Fruit fly (Drosophila melanogaster) whole organism, embryonic: Measurements from ENCODE around the gene Oct-TyrR.

ENCODE experiments used
- Atf3 ChIP-seq: fragments of 200-800 bp; sonication (Bioruptor generic); optimal IDR thresholded peaks from 3 replicates; lab custom pipeline; 2016; ENCODE audit warnings: missing biosample characterization, missing genetic modification characterization
- CG10147 ChIP-seq: fragments of 200-800 bp; sonication (Bioruptor generic); optimal IDR thresholded peaks from 2 replicates; lab custom pipeline; 2019; ENCODE audit warnings: missing biosample characterization, mild to moderate bottlenecking, missing genetic modification characterization, moderate library complexity
- CG10321 ChIP-seq: fragments of 200-800 bp; sonication (Bioruptor generic); IDR thresholded peaks from 2 replicates; pipeline ENCODE4 v1.3.6; 2022; ENCODE audit warnings: missing biosample characterization, missing genetic modification characterization
- CG14441 ChIP-seq: fragments of 200-800 bp; sonication (Bioruptor generic); IDR thresholded peaks from 2 replicates; pipeline ENCODE4 v1.3.6; 2022; ENCODE audit warnings: missing biosample characterization, missing genetic modification characterization
- CG16813 ChIP-seq: fragments of 200-800 bp; sonication (Bioruptor generic); IDR thresholded peaks from 3 replicates; pipeline ENCODE4 v1.3.6; 2022; ENCODE audit warnings: missing biosample characterization, missing genetic modification characterization; ENCODE audit not compliant: partially characterized antibody
- CG16815 ChIP-seq: fragments of 200-800 bp; sonication (Bioruptor generic); optimal IDR thresholded peaks from 3 replicates; lab custom pipeline; 2017; ENCODE audit warnings: missing biosample characterization, mild to moderate bottlenecking, missing genetic modification characterization
- CG2199 ChIP-seq: fragments of 200-800 bp; sonication (Bioruptor generic); IDR thresholded peaks from 3 replicates; pipeline ENCODE4 v1.3.6; 2022; ENCODE audit warnings: missing biosample characterization, missing genetic modification characterization
- CG3163 ChIP-seq: fragments of 200-800 bp; sonication (Bioruptor generic); optimal IDR thresholded peaks from 3 replicates; lab custom pipeline; 2016; ENCODE audit warnings: missing biosample characterization, missing genetic modification characterization
- CG6791 ChIP-seq: fragments of 200-800 bp; sonication (Bioruptor generic); IDR thresholded peaks from 3 replicates; pipeline ENCODE4 v1.3.6; 2022; ENCODE audit warnings: missing biosample characterization, missing genetic modification characterization; ENCODE audit not compliant: partially characterized antibody
- CG6854 ChIP-seq: fragments of 200-800 bp; sonication (Bioruptor generic); optimal IDR thresholded peaks from 3 replicates; lab custom pipeline; 2017; ENCODE audit warnings: missing biosample characterization, mild to moderate bottlenecking, missing genetic modification characterization
- CG9797 ChIP-seq: fragments of 200-800 bp; sonication (Bioruptor generic); optimal IDR thresholded peaks from 3 replicates; lab custom pipeline; 2018; ENCODE audit warnings: missing biosample characterization, mild to moderate bottlenecking, missing genetic modification characterization
- D19A ChIP-seq: fragments of 200-800 bp; optimal IDR thresholded peaks from 3 replicates; lab custom pipeline; 2019; ENCODE audit warnings: missing biosample characterization, mild to moderate bottlenecking, missing genetic modification characterization, moderate library complexity
- Deaf1 ChIP-seq: fragments of 200-800 bp; optimal IDR thresholded peaks from 3 replicates; lab custom pipeline; 2019; ENCODE audit warnings: missing biosample characterization, mild to moderate bottlenecking, missing genetic modification characterization, moderate library complexity
- Eip74EF ChIP-seq, 2 experiments: fragments of 200-800 bp in 1 of 2; fragments of >200 bp in 1 of 2; sonication (Bioruptor generic) in 1 of 2; optimal IDR thresholded peaks; 2 replicates each; lab custom pipeline; 2017 to 2019; ENCODE audit warnings: missing biosample characterization in 2 of 2, missing genetic modification characterization in 2 of 2, mild to moderate bottlenecking in 1 of 2, moderate library complexity in 1 of 2
- Gug ChIP-seq: fragments of 200-800 bp; sonication (Bioruptor generic); IDR thresholded peaks from 4 replicates; pipeline ENCODE4 v1.3.6; 2022; ENCODE audit warnings: missing biosample characterization, missing genetic modification characterization
- HLH54F ChIP-seq: fragments of 200-800 bp; sonication (Bioruptor generic); optimal IDR thresholded peaks from 3 replicates; lab custom pipeline; 2016; ENCODE audit warnings: missing biosample characterization, missing genetic modification characterization
- Jarid2 ChIP-seq: fragments of 200-800 bp; sonication (Bioruptor generic); optimal IDR thresholded peaks from 3 replicates; lab custom pipeline; 2017; ENCODE audit warnings: mild to moderate bottlenecking, missing biosample characterization, missing genetic modification reagents, missing genetic modification characterization
- Lim3 ChIP-seq: fragments of 200-800 bp; sonication (Bioruptor generic); IDR thresholded peaks from 2 replicates; pipeline ENCODE4 v1.3.6; 2022; ENCODE audit warnings: missing biosample characterization, missing genetic modification characterization
- Opbp ChIP-seq: fragments of 200-800 bp; sonication (Bioruptor generic); IDR thresholded peaks from 3 replicates; pipeline ENCODE4 v1.3.6; 2022; ENCODE audit warnings: missing biosample characterization, missing genetic modification characterization; ENCODE audit not compliant: partially characterized antibody
- Trl ChIP-seq, 3 experiments: fragments of >200 bp in 2 of 3; fragments of 200-800 bp in 1 of 3; sonication (Bioruptor generic) in 1 of 3; optimal IDR thresholded peaks; 2 replicates in 1 of 3; 3 replicates in 2 of 3; lab custom pipeline; 2016 to 2017; ENCODE audit warnings: missing biosample characterization in 1 of 3, missing genetic modification characterization in 1 of 3
- Xbp1 ChIP-seq: fragments of 200-800 bp; sonication (Bioruptor generic); optimal IDR thresholded peaks from 3 replicates; lab custom pipeline; 2016; ENCODE audit warnings: missing biosample characterization, mild to moderate bottlenecking, missing genetic modification characterization
- abd-A ChIP-seq: fragments of 200-800 bp; sonication (Bioruptor generic); optimal IDR thresholded peaks from 3 replicates; lab custom pipeline; 2019; ENCODE audit warnings: missing biosample characterization, mild to moderate bottlenecking, missing genetic modification characterization, moderate library complexity
- ac ChIP-seq: fragments of 200-800 bp; sonication (Bioruptor generic); optimal IDR thresholded peaks from 3 replicates; lab custom pipeline; 2017; ENCODE audit warnings: missing biosample characterization, mild to moderate bottlenecking, missing genetic modification characterization
- bbx ChIP-seq: fragments of 200-800 bp; sonication (Bioruptor generic); IDR thresholded peaks from 2 replicates; pipeline ENCODE4 v1.3.6; 2022; ENCODE audit warnings: missing biosample characterization, missing genetic modification characterization; ENCODE audit not compliant: partially characterized antibody
- caup ChIP-seq: fragments of 200-800 bp; sonication (Bioruptor generic); optimal IDR thresholded peaks from 3 replicates; lab custom pipeline; 2017; ENCODE audit warnings: missing biosample characterization, mild to moderate bottlenecking, missing genetic modification characterization, moderate library complexity; ENCODE audit not compliant: severe bottlenecking
- chn ChIP-seq: fragments of 200-800 bp; sonication (Bioruptor generic); optimal IDR thresholded peaks from 2 replicates; lab custom pipeline; 2016; ENCODE audit warnings: missing biosample characterization, missing genetic modification characterization
- crol ChIP-seq: fragments of 200-800 bp; sonication (Bioruptor generic); IDR thresholded peaks from 2 replicates; pipeline ENCODE4 v1.3.6; 2022; ENCODE audit warnings: missing biosample characterization, missing genetic modification characterization
- disco-r ChIP-seq: fragments of 200-800 bp; sonication (Bioruptor generic); optimal IDR thresholded peaks from 2 replicates; lab custom pipeline; 2016; ENCODE audit warnings: missing biosample characterization, missing genetic modification characterization
- dm ChIP-seq: fragments of 200-800 bp; sonication (Bioruptor generic); optimal IDR thresholded peaks from 3 replicates; lab custom pipeline; 2016; ENCODE audit warnings: missing biosample characterization, missing genetic modification characterization
- dmrt99B ChIP-seq: fragments of 200-800 bp; sonication (Bioruptor generic); optimal IDR thresholded peaks from 2 replicates; lab custom pipeline; 2018; ENCODE audit warnings: missing biosample characterization, mild to moderate bottlenecking, missing genetic modification characterization, moderate library complexity
- ken ChIP-seq: fragments of 200-800 bp; sonication (Bioruptor generic); IDR thresholded peaks from 3 replicates; pipeline ENCODE4 v1.3.6; 2022; ENCODE audit warnings: missing biosample characterization, missing genetic modification characterization
- kni ChIP-seq: fragments of 200-800 bp; sonication (Bioruptor generic); optimal IDR thresholded peaks from 3 replicates; lab custom pipeline; 2017; ENCODE audit warnings: mild to moderate bottlenecking, missing biosample characterization, missing genetic modification reagents, missing genetic modification characterization
- luna ChIP-seq: fragments of 200-800 bp; sonication (Bioruptor generic); optimal IDR thresholded peaks from 2 replicates; lab custom pipeline; 2016; ENCODE audit warnings: missing biosample characterization, missing genetic modification characterization
- mam ChIP-seq: fragments of 200-800 bp; sonication (Bioruptor generic); optimal IDR thresholded peaks from 3 replicates; lab custom pipeline; 2016; ENCODE audit warnings: missing biosample characterization, missing genetic modification characterization
- mirr ChIP-seq: fragments of 200-800 bp; sonication (Bioruptor generic); optimal IDR thresholded peaks from 3 replicates; lab custom pipeline; 2018; ENCODE audit warnings: missing biosample characterization, mild to moderate bottlenecking, missing genetic modification characterization
- nmo ChIP-seq: fragments of 200-800 bp; sonication (Bioruptor generic); optimal IDR thresholded peaks from 2 replicates; lab custom pipeline; 2018; ENCODE audit warnings: missing biosample characterization, mild to moderate bottlenecking, missing genetic modification characterization, moderate library complexity
- otp ChIP-seq: fragments of 200-800 bp; sonication (Bioruptor generic); IDR thresholded peaks from 3 replicates; pipeline ENCODE4, ENCODE4 v1.3.6; 2022; ENCODE audit warnings: missing biosample characterization, missing genetic modification characterization
- pb ChIP-seq: fragments of 200-800 bp; sonication (Bioruptor generic); optimal IDR thresholded peaks from 3 replicates; lab custom pipeline; 2016; ENCODE audit warnings: missing biosample characterization, missing genetic modification characterization
- scrt ChIP-seq: fragments of 200-800 bp; sonication (Bioruptor generic); optimal IDR thresholded peaks from 2 replicates; lab custom pipeline; 2018; ENCODE audit warnings: missing biosample characterization, mild to moderate bottlenecking, missing genetic modification characterization, moderate library complexity
- sens ChIP-seq: fragments of 200-800 bp; sonication (Bioruptor generic); peaks from one replicate; lab custom pipeline; 2016; ENCODE audit warnings: missing biosample characterization, missing genetic modification characterization
- ssp ChIP-seq: fragments of 200-800 bp; sonication (Bioruptor generic); IDR thresholded peaks from 2 replicates; pipeline ENCODE4 v1.3.6; 2022; ENCODE audit warnings: missing biosample characterization, missing genetic modification characterization
- tio ChIP-seq: fragments of 200-800 bp; sonication (Bioruptor generic); optimal IDR thresholded peaks from 2 replicates; lab custom pipeline; 2017; ENCODE audit warnings: missing biosample characterization, missing genetic modification characterization, inconsistent platforms

The Oct-TyrR gene

dm6 chr3L:22034717-22035116, at the start of gene Oct-TyrR:
Oct-TyrR (plus strand) TSS chr3L:22035003.
- TF ChIP-seq Jarid2 (GFP tag; lab: Kevin White, UChicago) = peak; percentile 19
- peak; percentile 96 for TF ChIP-seq Deaf1
- 0 out of 4 replicates have a peak, but pooled peaks have one; percentile 5 for TF ChIP-seq Gug (GFP tag; lab: Robert Waterston, UW)
- TF ChIP-seq scrt = peak; percentile 75
- no peak for TF ChIP-seq nmo (GFP tag; lab: Kevin White, UChicago)
- TF ChIP-seq Xbp1 (GFP tag; lab: Kevin White, UChicago) = no peak
- TF ChIP-seq CG6854 (GFP tag; lab: Kevin White, UChicago) = no peak
- no peak for TF ChIP-seq mam (GFP tag; lab: Kevin White, UChicago)
- TF ChIP-seq CG3163 = peak; percentile 87

- peak; percentile 71 for TF ChIP-seq Deaf1
- no peak for TF ChIP-seq ac (GFP tag; lab: Kevin White, UChicago)
- TF ChIP-seq dm (GFP tag; lab: Kevin White, UChicago) = no peak
- TF ChIP-seq sens (GFP tag; lab: Kevin White, UChicago) = peak; percentile 3
- TF ChIP-seq bbx = no peak
- peak in 1 of 2 experiments; percentile 3 for TF ChIP-seq Trl (optimal IDR thresholded peaks at IDR 0.05; lab: Kevin White, UChicago)
- TF ChIP-seq Trl (GFP tag; optimal IDR thresholded peaks at IDR 0.05; lab: Kevin White, UChicago) = no peak
- TF ChIP-seq CG3163 = peak; percentile 78
Measured at dm6 chr3L:21994000-21994399, 40.8 kb upstream of the Oct-TyrR start.

dm6 chr3L:22006107-22006506, 28.7 kb upstream of the Oct-TyrR start:
- TF ChIP-seq CG14441 (GFP tag; lab: Robert Waterston, UW) (no peak), dmrt99B (tag; lab: Kevin White, UChicago) (no peak), D19A (tag; lab: Kevin White, UChicago) (peak; percentile 76), CG2199 (GFP tag; lab: Robert Waterston, UW) (peak; percentile 100), kni (GFP tag; lab: Kevin White, UChicago) (peak; percentile 1)

dm6 chr3L:22028225-22028624, 6.6 kb upstream of the Oct-TyrR start, which contains the start of gene CG7140:
CG7140 (minus strand) TSS chr3L:22028325.
- no peak for TF ChIP-seq tio
- TF ChIP-seq caup (GFP tag; lab: Kevin White, UChicago) = no peak
- TF ChIP-seq CG10321 = no peak
- TF ChIP-seq Lim3 (GFP tag; lab: Robert Waterston, UW) = no peak
- no peak for TF ChIP-seq HLH54F (GFP tag; lab: Kevin White, UChicago)
- TF ChIP-seq luna (GFP tag; lab: Kevin White, UChicago) = no peak
- TF ChIP-seq ken (GFP tag; lab: Robert Waterston, UW) = no peak
- TF ChIP-seq pb = no peak

dm6 chr3L:22029670-22030069, 5.1 kb upstream of the Oct-TyrR start, which contains the start of gene CG43392:
CG43392 (minus strand) TSS chr3L:22029770.
- TF ChIP-seq CG6791 (GFP tag; lab: Robert Waterston, UW) = no peak
- TF ChIP-seq CG16815 = no peak
- no peak for TF ChIP-seq Atf3
- TF ChIP-seq, all 482 proteins: peak for 0

dm6 chr3L:22051152-22051551, 16.3 kb downstream of the Oct-TyrR start:
- TF ChIP-seq Eip74EF (GFP tag; optimal IDR thresholded peaks at IDR 0.05; lab: Kevin White, UChicago) (peak in 1 of 2 experiments; percentile 41), mirr (GFP tag; lab: Kevin White, UChicago) (peak; percentile 7), abd-A (tag; lab: Kevin White, UChicago) (peak; percentile 83), ssp (GFP tag; lab: Robert Waterston, UW) (no peak), CG10147 (no peak), Opbp (GFP tag; lab: Robert Waterston, UW) (no peak), otp (no peak), CG9797 (no peak), CG16813 (GFP tag; lab: Robert Waterston, UW) (0 out of 3 replicates have a peak, but pooled peaks have one; percentile 12), chn (GFP tag; lab: Kevin White, UChicago) (no peak), disco-r (no peak), crol (GFP tag; lab: Robert Waterston, UW) (peak; percentile 71), Deaf1 (peak; percentile 89)
